Worm (Caenorhabditis elegans) whole organism, young adult: ENCODE data around the gene C05D9.9.
A peak's percentile ranks its signal among the peaks of the same experiment; 100 is the strongest.

Experiments
- B0336.3 ChIP-seq: fragments of 200-800 bp; sonication (Bioruptor generic); IDR thresholded peaks from 2 replicates; pipeline ENCODE4 v1.3.6; 2022; ENCODE audit warnings: missing genetic modification characterization, missing compliant biosample characterization
- C06A6.2 ChIP-seq: fragments of 200-800 bp; sonication (Bioruptor generic); conservative IDR thresholded peaks from 2 replicates; pipeline ENCODE4 v1.3.6; 2022; ENCODE audit warnings: missing genetic modification characterization, missing compliant biosample characterization
- D2030.7 ChIP-seq: fragments of 200-800 bp; sonication (Bioruptor generic); IDR thresholded peaks from 2 replicates; pipeline ENCODE4 v1.3.6; 2022; ENCODE audit warnings: missing genetic modification reagents, missing genetic modification characterization, missing compliant biosample characterization
- F39B2.1 ChIP-seq: fragments of 200-800 bp; sonication (Bioruptor generic); IDR thresholded peaks from 2 replicates; pipeline ENCODE4 v1.3.6; 2022; ENCODE audit warnings: missing genetic modification reagents, missing genetic modification characterization, missing compliant biosample characterization
- F49E8.2 ChIP-seq: sonication (generic microtip); optimal IDR thresholded peaks from 3 replicates; lab custom pipeline; 2017; ENCODE audit warnings: missing genetic modification characterization, mild to moderate bottlenecking, missing compliant biosample characterization, antibody characterized with exemption, moderate library complexity; ENCODE audit not compliant: insufficient read depth
- F52B5.7 ChIP-seq: sonication (generic microtip); optimal IDR thresholded peaks from 2 replicates; lab custom pipeline; 2016; ENCODE audit warnings: mild to moderate bottlenecking, missing genetic modification characterization, missing compliant biosample characterization
- F57A8.1 ChIP-seq: fragments of 200-800 bp; sonication (Bioruptor generic); optimal IDR thresholded peaks from 2 replicates; lab custom pipeline; 2018; ENCODE audit warnings: mild to moderate bottlenecking, missing genetic modification characterization, moderate library complexity, missing compliant biosample characterization
- T26A5.8 ChIP-seq: sonication (generic microtip); optimal IDR thresholded peaks from 2 replicates; lab custom pipeline; 2016; ENCODE audit warnings: missing genetic modification characterization, missing compliant biosample characterization
- Y56A3A.18 ChIP-seq: fragments of 200-800 bp; sonication (Bioruptor generic); IDR thresholded peaks from 2 replicates; pipeline ENCODE4 v1.3.6; 2022; ENCODE audit warnings: missing genetic modification reagents, missing genetic modification characterization, missing compliant biosample characterization
- Y67H2A.10 ChIP-seq: fragments of 200-800 bp; sonication (Bioruptor generic); conservative IDR thresholded peaks from 2 replicates; pipeline ENCODE4 v1.3.6; 2022; ENCODE audit warnings: missing genetic modification reagents, missing genetic modification characterization, missing compliant biosample characterization
- ZK185.1 ChIP-seq: sonication (generic microtip); optimal IDR thresholded peaks from 2 replicates; lab custom pipeline; 2016; ENCODE audit warnings: mild to moderate bottlenecking, missing genetic modification characterization, missing compliant biosample characterization; ENCODE audit not compliant: poor library complexity, severe bottlenecking
- bed-2 ChIP-seq: fragments of 200-800 bp; sonication (Bioruptor generic); IDR thresholded peaks from 2 replicates; pipeline ENCODE4 v1.3.6; 2022; ENCODE audit warnings: missing genetic modification reagents, missing genetic modification characterization, missing compliant biosample characterization
- cebp-1 ChIP-seq, 2 experiments: fragments of 200-800 bp in 1 of 2; sonication (Bioruptor generic) in 1 of 2; sonication (generic microtip) in 1 of 2; IDR thresholded peaks in 1 of 2; optimal IDR thresholded peaks in 1 of 2; 2 replicates each; pipeline versions ENCODE4 v1.3.6 to Lab custom; 2017 to 2022; ENCODE audit warnings: missing compliant biosample characterization in 2 of 2, missing genetic modification characterization in 2 of 2, mild to moderate bottlenecking in 1 of 2, missing genetic modification reagents in 1 of 2, moderate library complexity in 1 of 2
- cebp-2 ChIP-seq: fragments of 200-800 bp; sonication (Bioruptor generic); IDR thresholded peaks from 2 replicates; pipeline ENCODE4 v1.3.6; 2022; ENCODE audit warnings: missing genetic modification characterization, missing compliant biosample characterization
- ceh-79 ChIP-seq: sonication (generic microtip); optimal IDR thresholded peaks from 2 replicates; lab custom pipeline; 2017; ENCODE audit warnings: mild to moderate bottlenecking, missing genetic modification characterization, missing compliant biosample characterization
- dox-1 ChIP-seq: fragments of 200-800 bp; sonication (Bioruptor generic); IDR thresholded peaks from 2 replicates; pipeline ENCODE4 v1.3.6; 2022; ENCODE audit warnings: missing genetic modification reagents, missing genetic modification characterization, missing compliant biosample characterization
- egl-18 ChIP-seq: fragments of 200-800 bp; sonication (Bioruptor generic); IDR thresholded peaks from 2 replicates; pipeline ENCODE4 v1.3.6; 2022; ENCODE audit warnings: missing genetic modification reagents, missing genetic modification characterization, missing compliant biosample characterization
- hlh-26 ChIP-seq: fragments of 200-800 bp; sonication (Bioruptor generic); conservative IDR thresholded peaks from 2 replicates; pipeline ENCODE4 v1.3.6; 2022; ENCODE audit warnings: missing genetic modification reagents, missing genetic modification characterization, missing compliant biosample characterization
- hmg-20 ChIP-seq: fragments of 200-800 bp; sonication (Bioruptor generic); IDR thresholded peaks from 2 replicates; pipeline ENCODE4 v1.3.6; 2022; ENCODE audit warnings: missing genetic modification reagents, missing genetic modification characterization, missing compliant biosample characterization
- let-526 ChIP-seq: fragments of 200-800 bp; sonication (Bioruptor generic); IDR thresholded peaks from 2 replicates; pipeline ENCODE4 v1.3.6; 2022; ENCODE audit warnings: missing genetic modification reagents, missing genetic modification characterization, missing compliant biosample characterization
- lin-35 ChIP-seq, 3 experiments: fragments of 150-350 bp in 2 of 3; sonication (generic microtip) in 1 of 3; optimal IDR thresholded peaks; 2 replicates each; lab custom pipeline; 2014 to 2018; ENCODE audit warnings: missing biosample characterization in 3 of 3, missing genetic modification characterization in 3 of 3, missing genetic modification reagents in 3 of 3
- lin-40 ChIP-seq: sonication (generic microtip); optimal IDR thresholded peaks from 2 replicates; lab custom pipeline; 2016; ENCODE audit warnings: missing genetic modification characterization, mild to moderate bottlenecking, missing compliant biosample characterization, missing genotype, missing genetic modification reagents
- lin-54 ChIP-seq: fragments of 200-800 bp; sonication (Bioruptor generic); optimal IDR thresholded peaks from 2 replicates; lab custom pipeline; 2018; ENCODE audit warnings: mild to moderate bottlenecking, missing genetic modification characterization, missing compliant biosample characterization
- lsl-1 ChIP-seq: fragments of 200-800 bp; sonication (Bioruptor generic); optimal IDR thresholded peaks from 2 replicates; lab custom pipeline; 2018; ENCODE audit warnings: mild to moderate bottlenecking, missing genetic modification characterization, moderate library complexity, missing compliant biosample characterization
- lsy-27 ChIP-seq: sonication (generic microtip); optimal IDR thresholded peaks from 2 replicates; lab custom pipeline; 2017; ENCODE audit warnings: missing genetic modification characterization, mild to moderate bottlenecking, missing compliant biosample characterization, antibody characterized with exemption, missing genotype, borderline replicate concordance; ENCODE audit not compliant: insufficient read depth
- madf-10 ChIP-seq: sonication (generic microtip); optimal IDR thresholded peaks from 2 replicates; lab custom pipeline; 2016; ENCODE audit warnings: mild to moderate bottlenecking, missing genetic modification characterization, missing compliant biosample characterization
- mcd-1 ChIP-seq: fragments of 200-800 bp; sonication (Bioruptor generic); IDR thresholded peaks from 2 replicates; pipeline ENCODE4 v1.3.6; 2022; ENCODE audit warnings: missing genetic modification reagents, missing genetic modification characterization, missing compliant biosample characterization
- nfya-1 ChIP-seq: sonication (generic microtip); optimal IDR thresholded peaks from 2 replicates; lab custom pipeline; 2017; ENCODE audit warnings: antibody characterized with exemption, missing compliant biosample characterization, missing genetic modification characterization, borderline replicate concordance; ENCODE audit not compliant: insufficient read depth
- nhr-80 ChIP-seq: sonication (generic microtip); optimal IDR thresholded peaks from 2 replicates; lab custom pipeline; 2016; ENCODE audit warnings: missing genetic modification characterization, missing compliant biosample characterization
- pbrm-1 ChIP-seq: fragments of 200-800 bp; sonication (Bioruptor generic); IDR thresholded peaks from 2 replicates; pipeline ENCODE4 v1.3.6; 2022; ENCODE audit warnings: missing genetic modification reagents, missing genetic modification characterization, missing compliant biosample characterization
- rcor-1 ChIP-seq: fragments of 200-800 bp; sonication (Bioruptor generic); IDR thresholded peaks from 2 replicates; pipeline ENCODE4 v1.3.6; 2022; ENCODE audit warnings: missing genetic modification reagents, missing genetic modification characterization, missing compliant biosample characterization
- rec-8 ChIP-seq, 2 experiments: sonication (generic microtip); optimal IDR thresholded peaks; 2 replicates each; lab custom pipeline; 2016; ENCODE audit warnings: mild to moderate bottlenecking in 2 of 2, missing genetic modification characterization in 2 of 2, missing genetic modification reagents in 2 of 2, missing genotype in 2 of 2, missing biosample characterization in 1 of 2, missing compliant biosample characterization in 1 of 2, moderate library complexity in 1 of 2
- repo-1 ChIP-seq: sonication (generic microtip); optimal IDR thresholded peaks from 2 replicates; lab custom pipeline; 2017; ENCODE audit warnings: mild to moderate bottlenecking, missing genetic modification characterization, missing compliant biosample characterization
- rpc-1 ChIP-seq, 2 experiments: fragments of 150-350 bp in 1 of 2; sonication (generic microtip) in 1 of 2; optimal IDR thresholded peaks; 2 replicates each; lab custom pipeline; 2014 to 2018; ENCODE audit warnings: missing biosample characterization in 1 of 2, missing genetic modification characterization in 1 of 2, missing genetic modification reagents in 1 of 2, missing genotype in 1 of 2
- sea-2 ChIP-seq: fragments of 200-800 bp; sonication (Bioruptor generic); IDR thresholded peaks from 2 replicates; pipeline ENCODE4 v1.3.6; 2022; ENCODE audit warnings: missing genetic modification characterization, missing compliant biosample characterization
- somi-1 ChIP-seq: fragments of 200-800 bp; sonication (Bioruptor generic); optimal IDR thresholded peaks from 2 replicates; lab custom pipeline; 2018; ENCODE audit warnings: mild to moderate bottlenecking, missing genetic modification characterization, missing compliant biosample characterization
- unc-62 ChIP-seq: fragments of 150-350 bp; optimal IDR thresholded peaks from 2 replicates; lab custom pipeline; 2014; ENCODE audit warnings: missing biosample characterization, missing genetic modification reagents, missing genetic modification characterization
- xnd-1 ChIP-seq: sonication (generic microtip); optimal IDR thresholded peaks from 2 replicates; lab custom pipeline; 2016; ENCODE audit warnings: missing genotype, missing genetic modification reagents, missing genetic modification characterization, missing compliant biosample characterization
- ztf-18 ChIP-seq: sonication (generic microtip); optimal IDR thresholded peaks from 2 replicates; lab custom pipeline; 2016; ENCODE audit warnings: missing genotype, mild to moderate bottlenecking, missing genetic modification characterization, missing compliant biosample characterization
- ztf-22 ChIP-seq: fragments of 200-800 bp; sonication (Bioruptor generic); optimal IDR thresholded peaks from 2 replicates; lab custom pipeline; 2018; ENCODE audit warnings: mild to moderate bottlenecking, missing genetic modification characterization, moderate library complexity, missing compliant biosample characterization
- ztf-25 ChIP-seq: fragments of 200-800 bp; sonication (Bioruptor generic); IDR thresholded peaks from 2 replicates; pipeline ENCODE4 v1.3.6; 2022; ENCODE audit warnings: missing genetic modification reagents, missing genetic modification characterization, missing compliant biosample characterization

The C05D9.9 gene

DNA sequence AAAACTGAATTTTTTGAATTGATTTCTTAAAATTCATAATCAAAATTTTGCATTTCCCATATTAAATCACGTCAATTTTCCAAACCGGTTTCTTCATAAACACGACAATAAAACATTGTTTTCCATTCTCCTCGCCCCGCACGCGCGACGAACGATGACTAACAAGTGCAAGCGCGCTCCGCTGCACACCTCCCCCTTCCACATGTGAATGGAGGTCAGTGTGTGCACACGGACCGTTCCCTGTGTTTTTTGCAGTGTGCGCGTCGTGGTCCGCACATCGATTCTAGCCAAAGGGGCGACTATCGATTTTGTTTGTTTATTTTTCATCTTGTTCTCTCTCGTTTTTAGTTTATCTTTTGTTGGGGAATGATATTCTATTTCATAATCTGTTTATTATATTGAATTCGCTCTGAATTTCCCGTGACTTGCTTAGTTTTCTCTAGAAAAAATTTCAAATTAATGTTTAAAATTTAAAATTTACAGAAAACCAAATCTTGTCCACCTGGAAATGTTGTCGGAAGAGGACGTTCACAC is 4.5 kb upstream of the C05D9.9 start, which contains the start of gene snx-1 (continued):
- TF ChIP-seq rpc-1 (optimal IDR thresholded peaks at IDR 0.05; lab: Kevin White, UChicago) (no peak), rpc-1 (tag; optimal IDR thresholded peaks at IDR 0.05; lab: Kevin White, UChicago) (no peak), ceh-79 (tag; lab: Kevin White, UChicago) (no peak), cebp-2 (GFP tag; lab: Robert Waterston, UW) (no peak), ztf-18 (no peak), lsy-27 (tag; lab: Kevin White, UChicago) (no peak), unc-62 (GFP tag; lab: Kevin White, UChicago) (no peak), F49E8.2 (tag; lab: Kevin White, UChicago) (no peak), egl-18 (no peak), bed-2 (GFP tag; lab: Robert Waterston, UW) (no peak), C06A6.2 (GFP tag; lab: Robert Waterston, UW) (no peak), F39B2.1 (GFP tag; lab: Robert Waterston, UW) (no peak), T26A5.8 (no peak), lin-35 (GFP tag; optimal IDR thresholded peaks at IDR 0.05; lab: Kevin White, UChicago) (no peak), mcd-1 (peak; percentile 90), B0336.3 (GFP tag; lab: Robert Waterston, UW) (0 out of 2 replicates have a peak, but pooled peaks have one; percentile 19), ztf-22 (no peak), sea-2 (GFP tag; lab: Robert Waterston, UW) (no peak), dox-1 (GFP tag; lab: Robert Waterston, UW) (peak; percentile 76; the same call in 1 of the 2 replicates), cebp-1 (GFP tag; IDR thresholded peaks at IDR 0.05; lab: Robert Waterston, UW) (peak; percentile 43; the same call in 1 of the 2 replicates), cebp-1 (tag; optimal IDR thresholded peaks at IDR 0.05; lab: Kevin White, UChicago) (peak; percentile 65), D2030.7 (GFP tag; lab: Robert Waterston, UW) (no peak), Y56A3A.18 (GFP tag; lab: Robert Waterston, UW) (no peak), hmg-20 (GFP tag; lab: Robert Waterston, UW) (no peak), lin-40 (tag; lab: Kevin White, UChicago) (peak; percentile 33), lsl-1 (GFP tag; lab: Kevin White, UChicago) (no peak), nfya-1 (tag; lab: Kevin White, UChicago) (no peak), madf-10 (tag; lab: Kevin White, UChicago) (no peak), F57A8.1 (GFP tag; lab: Kevin White, UChicago) (no peak), repo-1 (tag; lab: Kevin White, UChicago) (no peak), let-526 (GFP tag; lab: Robert Waterston, UW) (no peak), pbrm-1 (GFP tag; lab: Robert Waterston, UW) (peak; percentile 23; the same call in 1 of the 2 replicates), rec-8 (tag; optimal IDR thresholded peaks at IDR 0.05; lab: Kevin White, UChicago) (no peak), xnd-1 (tag; lab: Kevin White, UChicago) (no peak), rcor-1 (GFP tag; lab: Robert Waterston, UW) (no peak), somi-1 (no peak), ztf-25 (GFP tag; lab: Robert Waterston, UW) (no peak), Y67H2A.10 (GFP tag; lab: Robert Waterston, UW) (no peak; the same call in 1 of the 2 replicates)
- TF ChIP-seq, all 124 proteins: peak for 15

DNA sequence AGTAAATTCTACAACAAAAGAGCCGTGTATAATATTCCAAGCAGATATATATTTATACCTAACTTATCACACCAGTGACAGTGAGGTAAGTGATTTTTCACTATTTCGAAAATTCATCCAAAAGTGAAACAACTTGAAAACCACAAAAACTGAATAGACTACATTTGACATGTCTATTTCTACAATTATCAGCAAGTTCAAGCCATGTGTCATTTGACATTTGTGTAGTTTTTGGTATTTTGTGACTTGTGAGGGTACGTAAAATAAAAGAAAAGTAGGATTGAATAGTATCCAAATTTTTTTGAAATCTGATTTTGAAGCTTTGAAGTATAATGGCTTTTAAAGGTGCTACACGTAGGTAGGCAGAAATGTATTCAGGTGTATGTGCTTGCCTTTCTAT is 2.2 kb upstream of the C05D9.9 start:
- TF ChIP-seq rpc-1 (optimal IDR thresholded peaks at IDR 0.05; lab: Kevin White, UChicago) (no peak), rpc-1 (tag; optimal IDR thresholded peaks at IDR 0.05; lab: Kevin White, UChicago) (no peak), hlh-26 (GFP tag; lab: Robert Waterston, UW) (no peak), Y56A3A.18 (GFP tag; lab: Robert Waterston, UW) (no peak), lin-54 (GFP tag; lab: Kevin White, UChicago) (no peak), F52B5.7 (tag; lab: Kevin White, UChicago) (no peak), ZK185.1 (tag; lab: Kevin White, UChicago) (no peak), nhr-80 (tag; lab: Kevin White, UChicago) (peak; percentile 31)
